Fruit fly (Drosophila melanogaster) Kc167 (cell line): Measurements from ENCODE around the gene CG32459.

Experiments used
- Myc ChIP-seq: fragments of >200 bp; optimal IDR thresholded peaks from 2 replicates; lab custom pipeline; 2017; ENCODE audit warnings: missing external identifiers
- Sin3A ChIP-seq: fragments of >200 bp; optimal IDR thresholded peaks from 2 replicates; lab custom pipeline; 2018; ENCODE audit warnings: missing external identifiers
- h ChIP-seq: fragments of >200 bp; optimal IDR thresholded peaks from 3 replicates; lab custom pipeline; 2018; ENCODE audit warnings: missing external identifiers
- insv ChIP-seq: fragments of >200 bp; optimal IDR thresholded peaks from 3 replicates; lab custom pipeline; 2018; ENCODE audit warnings: missing external identifiers
- psq ChIP-seq: fragments of >200 bp; optimal IDR thresholded peaks from 2 replicates; lab custom pipeline; 2017; ENCODE audit warnings: missing external identifiers
- ttk ChIP-seq: sonication (Bioruptor generic); optimal IDR thresholded peaks from 2 replicates; lab custom pipeline; 2017; ENCODE audit warnings: missing external identifiers

DNA sequence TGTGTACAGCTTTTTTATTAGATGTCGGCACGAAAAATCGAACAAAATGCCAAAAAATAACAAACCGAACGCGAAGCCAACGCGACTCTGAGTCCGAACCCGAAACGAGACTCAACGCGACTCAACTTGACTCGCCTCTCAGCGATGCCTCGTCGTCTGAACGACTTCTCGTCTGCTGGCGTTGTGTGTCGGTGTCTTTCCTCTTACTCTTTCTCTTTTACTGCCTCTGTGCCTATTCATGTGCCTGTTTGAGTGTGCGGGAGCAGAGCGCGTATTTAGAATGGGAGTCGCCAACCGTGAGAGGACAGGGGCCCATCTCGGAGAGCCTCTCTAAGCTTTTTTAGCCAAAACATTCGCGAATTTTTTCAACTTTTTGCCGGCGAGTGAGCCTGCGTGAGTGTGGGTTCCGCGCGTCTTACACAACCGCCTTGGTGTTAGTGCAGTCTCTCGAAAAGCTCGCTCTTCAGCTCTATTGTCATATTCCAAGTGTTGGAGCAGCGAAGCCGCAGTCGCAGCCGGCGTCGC lies 31.1 kb downstream of the CG32459 start:
- TF ChIP-seq psq (lab: Kevin White, UChicago): no peak
- TF ChIP-seq h (lab: Kevin White, UChicago): no peak
- TF ChIP-seq Myc: no peak
- TF ChIP-seq Sin3A (lab: Kevin White, UChicago): no peak
- TF ChIP-seq ttk (lab: Kevin White, UChicago): no peak
- TF ChIP-seq insv (lab: Kevin White, UChicago): no peak
